Worm (Caenorhabditis elegans) whole organism, L4 larva: Measurements from ENCODE around the gene F22E5.17.

Experiments used
- D1046.2 ChIP-seq: fragments of 200-800 bp; sonication (Bioruptor generic); IDR thresholded peaks from 2 replicates; pipeline ENCODE4 v1.3.6; 2022; ENCODE audit warnings: missing genetic modification characterization, missing compliant biosample characterization
- Y5F2A.4 ChIP-seq: fragments of 200-800 bp; sonication (Bioruptor generic); optimal IDR thresholded peaks from 2 replicates; lab custom pipeline; 2018; ENCODE audit warnings: mild to moderate bottlenecking, missing genetic modification characterization, missing compliant biosample characterization
- aly-2 ChIP-seq: sonication (generic microtip); optimal IDR thresholded peaks from 2 replicates; lab custom pipeline; 2018; ENCODE audit warnings: missing biosample characterization, missing genetic modification characterization
- nhr-41 ChIP-seq: fragments of 200-800 bp; sonication (Bioruptor generic); IDR thresholded peaks from 2 replicates; pipeline ENCODE4 v1.3.6; 2022; ENCODE audit warnings: missing genetic modification reagents, missing genetic modification characterization, missing compliant biosample characterization

- TF ChIP-seq nhr-41 (GFP tag; lab: Robert Waterston, UW), result no peak
- TF ChIP-seq aly-2, result no peak
- no peak for TF ChIP-seq Y5F2A.4 (GFP tag; lab: Kevin White, UChicago)
- TF ChIP-seq D1046.2 (GFP tag; lab: Robert Waterston, UW), result no peak
Observed at ce11 chrII:2638062-2638461, 39.8 kb upstream of the F22E5.17 start, which contains the start of gene F22E5.9.
